Fruit fly (Drosophila melanogaster): ENCODE results near the gene CG13784.

Gene CG13784

DNA sequence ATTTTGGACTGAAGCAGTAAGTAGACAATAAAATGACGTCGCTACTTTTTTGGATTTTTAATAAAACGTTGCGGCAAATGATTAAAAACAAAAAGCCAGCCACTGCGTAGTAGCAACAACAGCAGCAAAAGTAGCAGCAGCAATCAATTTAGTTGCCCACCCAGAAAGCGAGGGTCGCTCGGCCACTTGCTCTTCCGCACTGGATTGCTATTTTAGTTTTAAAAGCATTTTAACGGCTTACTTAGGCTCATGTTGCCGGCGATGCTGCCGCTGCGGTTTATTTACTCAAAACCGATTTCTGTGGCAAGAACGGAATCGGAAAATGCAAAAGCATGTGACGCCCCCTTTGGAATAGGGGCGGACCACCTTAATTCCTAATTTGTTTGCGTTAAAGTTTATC, 42.7 kb upstream of the CG13784 start (continued):
- TF ChIP-seq ato (GFP tag; IDR thresholded peaks at IDR 0.05; ENCODE audit: partially characterized antibody) (no peak), disco-r (GFP tag; optimal IDR thresholded peaks at IDR 0.05) (no peak)

DNA sequence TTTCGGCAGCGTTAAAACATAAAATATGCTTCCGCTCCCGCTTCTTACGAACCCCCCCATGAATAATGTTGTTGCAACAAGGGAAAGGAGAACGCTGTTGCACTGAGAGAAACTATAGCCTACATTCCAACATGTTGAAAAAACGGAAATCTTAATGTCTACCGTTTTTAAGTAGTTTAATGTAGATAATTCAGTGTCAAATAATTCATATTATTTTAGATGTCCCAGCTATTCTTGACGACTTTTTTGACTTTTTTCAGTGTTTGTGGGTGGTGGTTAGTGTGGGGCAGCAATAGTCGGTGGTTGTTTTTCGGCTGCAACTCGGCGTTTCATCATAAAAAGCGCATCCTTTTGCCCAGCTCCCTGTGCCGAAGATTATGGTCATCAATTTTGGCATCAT, 42.2 kb upstream of the CG13784 start:
- no peak for TF ChIP-seq D (optimal IDR thresholded peaks at IDR 0.05)
- peak; percentile 59 for TF ChIP-seq D (GFP tag; optimal IDR thresholded peaks at IDR 0.05)
- 0 out of 3 replicates have a peak, but pooled peaks have one; percentile 52 for TF ChIP-seq dysf (GFP tag; IDR thresholded peaks at IDR 0.05)
- 0 out of 4 replicates have a peak, but pooled peaks have one; percentile 18 for TF ChIP-seq chinmo (GFP tag; IDR thresholded peaks at IDR 0.05; ENCODE audit: partially characterized antibody)
- no peak for TF ChIP-seq Jarid2 (GFP tag; optimal IDR thresholded peaks at IDR 0.05)
- no peak for TF ChIP-seq Rfx (GFP tag; IDR thresholded peaks at IDR 0.05)
- TF ChIP-seq ham (GFP tag; IDR thresholded peaks at IDR 0.05), result no peak
- peak; percentile 40 for TF ChIP-seq gcm (GFP tag; optimal IDR thresholded peaks at IDR 0.05)
- TF ChIP-seq CG5245 (GFP tag; optimal IDR thresholded peaks at IDR 0.05), result peak; percentile 20
- peak; percentile 51 for TF ChIP-seq slbo (GFP tag; IDR thresholded peaks at IDR 0.05)
- TF ChIP-seq Six4 (GFP tag; optimal IDR thresholded peaks at IDR 0.05), result peak; percentile 24
- 0 out of 2 replicates have a peak, but pooled peaks have one; percentile 24 for TF ChIP-seq CG11696 (GFP tag; IDR thresholded peaks at IDR 0.05)
- no peak for TF ChIP-seq Stat92E (GFP tag; optimal IDR thresholded peaks at IDR 0.05)
- no peak for TF ChIP-seq tx (GFP tag; optimal IDR thresholded peaks at IDR 0.05)
- TF ChIP-seq CG2202 (tag; optimal IDR thresholded peaks at IDR 0.05), result peak; percentile 68
- TF ChIP-seq ci (GFP tag; IDR thresholded peaks at IDR 0.05), result peak; percentile 83
- peak; percentile 69 for TF ChIP-seq dmrt99B (tag; optimal IDR thresholded peaks at IDR 0.05)
- peak; percentile 58 for TF ChIP-seq CG17829 (tag; optimal IDR thresholded peaks at IDR 0.05)
- peak; percentile 53 for TF ChIP-seq CG17359 (tag; optimal IDR thresholded peaks at IDR 0.05)
- TF ChIP-seq CG7987 (GFP tag; optimal IDR thresholded peaks at IDR 0.05), result no peak
- peak; percentile 66 for TF ChIP-seq PHDP (tag; optimal IDR thresholded peaks at IDR 0.05)
- TF ChIP-seq jing (GFP tag; optimal IDR thresholded peaks at IDR 0.05), result peak; percentile 10
- peak; percentile 10 for TF ChIP-seq CG3065 (GFP tag; optimal IDR thresholded peaks at IDR 0.05)
- TF ChIP-seq MESR4 (GFP tag; optimal IDR thresholded peaks at IDR 0.05), result no peak
- TF ChIP-seq CG12659 (GFP tag; optimal IDR thresholded peaks at IDR 0.05), result peak; percentile 40
- TF ChIP-seq croc (GFP tag; conservative IDR thresholded peaks at IDR 0.05), result peak; percentile 59; the same call in 2 of the 3 replicates
- TF ChIP-seq row (GFP tag; IDR thresholded peaks at IDR 0.05), result peak; percentile 57
- no peak for TF ChIP-seq CG12071 (GFP tag; optimal IDR thresholded peaks at IDR 0.05)
- no peak for TF ChIP-seq CG17186 (GFP tag; optimal IDR thresholded peaks at IDR 0.05)
- no peak for TF ChIP-seq MTF-1 (GFP tag; optimal IDR thresholded peaks at IDR 0.05; ENCODE audit: borderline replicate concordance)
- TF ChIP-seq repo (GFP tag; optimal IDR thresholded peaks at IDR 0.05), result no peak
- TF ChIP-seq CG11504 (tag; optimal IDR thresholded peaks at IDR 0.05), result peak; percentile 77
- TF ChIP-seq BEAF-32 (GFP tag; optimal IDR thresholded peaks at IDR 0.05), result no peak
- peak; percentile 61 for TF ChIP-seq CG14710 (tag; optimal IDR thresholded peaks at IDR 0.05)
- TF ChIP-seq CG18764 (GFP tag; optimal IDR thresholded peaks at IDR 0.05), result no peak
- TF ChIP-seq CoRest (tag; optimal IDR thresholded peaks at IDR 0.05), result peak; percentile 36
- 0 out of 2 replicates have a peak, but pooled peaks have one; percentile 6 for TF ChIP-seq CG32772 (GFP tag; IDR thresholded peaks at IDR 0.05)
- peak; percentile 82 for TF ChIP-seq CG1603 (tag; optimal IDR thresholded peaks at IDR 0.05)
- no peak for TF ChIP-seq disco-r (GFP tag; optimal IDR thresholded peaks at IDR 0.05)
- TF ChIP-seq fd64A (GFP tag; optimal IDR thresholded peaks at IDR 0.05), result peak; percentile 30
- TF ChIP-seq CG2712 (tag; optimal IDR thresholded peaks at IDR 0.05), result peak; percentile 79
- TF ChIP-seq B-H1 (GFP tag; IDR thresholded peaks at IDR 0.05), result peak; percentile 19; the same call in 1 of the 3 replicates
- TF ChIP-seq Atf-2 (GFP tag; optimal IDR thresholded peaks at IDR 0.05), result no peak
- no peak for TF ChIP-seq crc (GFP tag; optimal IDR thresholded peaks at IDR 0.05)
- TF ChIP-seq CG2678 (tag; optimal IDR thresholded peaks at IDR 0.05), result peak; percentile 62
- TF ChIP-seq CG12391 (tag; optimal IDR thresholded peaks at IDR 0.05), result peak; percentile 72
- TF ChIP-seq CG12769 (tag; optimal IDR thresholded peaks at IDR 0.05), result peak; percentile 29

Measured in whole organism, embryonic.